Worm (Caenorhabditis elegans): ENCODE data around the gene ZC404.1.

- TF ChIP-seq nhr-28 (tag; optimal IDR thresholded peaks at IDR 0.05) (no peak), lir-3 (tag; optimal IDR thresholded peaks at IDR 0.05) (no peak)
Measured at ce11 chrV:6828786-6829185, 34.8 kb downstream of the ZC404.1 start, which contains the start of gene dmsr-15.

Measured in whole organism, L4 larva.